Worm (Caenorhabditis elegans): ENCODE measurements around the gene C27F2.9.
A peak's percentile ranks its signal among the peaks of the same experiment; 100 is the strongest.

C27F2.9 gene

ce11 chrIII:4950345-4950744, 12.5 kb downstream of the C27F2.9 start (continued):
- TF ChIP-seq zag-1 (tag; optimal IDR thresholded peaks at IDR 0.05) = no peak
- peak; percentile 5 to 34 (median 31) for TF ChIP-seq dpl-1 (GFP tag; optimal IDR thresholded peaks at IDR 0.05)
- peak; percentile 27 for TF ChIP-seq nhr-20 (tag; optimal IDR thresholded peaks at IDR 0.05)
- no peak for TF ChIP-seq irx-1 (tag; optimal IDR thresholded peaks at IDR 0.05)
- TF ChIP-seq lir-3 (tag; optimal IDR thresholded peaks at IDR 0.05; ENCODE audit: poor library complexity) = no peak
- TF ChIP-seq lin-14 (GFP tag; optimal IDR thresholded peaks at IDR 0.05) = peak; percentile 89
- no peak for TF ChIP-seq nhr-84 (tag; optimal IDR thresholded peaks at IDR 0.05)
- TF ChIP-seq nhr-85 (tag) = no peak
- TF ChIP-seq C04F5.9 (tag; optimal IDR thresholded peaks at IDR 0.05) = no peak
- TF ChIP-seq nhr-12 (tag; optimal IDR thresholded peaks at IDR 0.05) = no peak
- TF ChIP-seq fos-1 (tag; optimal IDR thresholded peaks at IDR 0.05) = no peak
- TF ChIP-seq nhr-71 (tag; optimal IDR thresholded peaks at IDR 0.05) = peak; percentile 63
- TF ChIP-seq unc-86 (tag; optimal IDR thresholded peaks at IDR 0.05) = peak; percentile 49
- no peak for TF ChIP-seq F16B12.6 (tag; optimal IDR thresholded peaks at IDR 0.05)
- TF ChIP-seq ceh-82 (tag; optimal IDR thresholded peaks at IDR 0.05) = peak in 2 of 3 experiments; percentile 22 to 47
- TF ChIP-seq nhr-11 (tag; optimal IDR thresholded peaks at IDR 0.05) = no peak
- peak; percentile 40 to 48 for TF ChIP-seq efl-1 (optimal IDR thresholded peaks at IDR 0.05)
- TF ChIP-seq efl-1 (GFP tag; optimal IDR thresholded peaks at IDR 0.05 in 1 of 2) = peak in 1 of 2 experiments; percentile 31
- TF ChIP-seq skn-1 (tag; optimal IDR thresholded peaks at IDR 0.05) = no peak
- TF ChIP-seq efl-3 (GFP tag; optimal IDR thresholded peaks at IDR 0.05) = no peak
- TF ChIP-seq alr-1 (tag; optimal IDR thresholded peaks at IDR 0.05; ENCODE audit: borderline replicate concordance) = no peak
- TF ChIP-seq sptf-1 (tag; optimal IDR thresholded peaks at IDR 0.05) = no peak
- no peak for TF ChIP-seq ztf-4 (tag; optimal IDR thresholded peaks at IDR 0.05)
- TF ChIP-seq aly-2 (tag; optimal IDR thresholded peaks at IDR 0.05) = no peak
- no peak for TF ChIP-seq ceh-63 (GFP tag; optimal IDR thresholded peaks at IDR 0.05)
- TF ChIP-seq zip-4 (GFP tag; optimal IDR thresholded peaks at IDR 0.05) = no peak

- no peak for TF ChIP-seq nhr-77 (tag; optimal IDR thresholded peaks at IDR 0.05)
- no peak for TF ChIP-seq egl-27 (tag; optimal IDR thresholded peaks at IDR 0.05)
- peak; percentile 12 for TF ChIP-seq blmp-1 (tag; optimal IDR thresholded peaks at IDR 0.05)
- TF ChIP-seq irx-1 (tag; optimal IDR thresholded peaks at IDR 0.05) = no peak
- TF ChIP-seq lin-14 (GFP tag; optimal IDR thresholded peaks at IDR 0.05) = no peak
- no peak for TF ChIP-seq ceh-90 (tag; optimal IDR thresholded peaks at IDR 0.05)
Measured at ce11 chrIII:4948631-4949030, 14.2 kb downstream of the C27F2.9 start.

DNA sequence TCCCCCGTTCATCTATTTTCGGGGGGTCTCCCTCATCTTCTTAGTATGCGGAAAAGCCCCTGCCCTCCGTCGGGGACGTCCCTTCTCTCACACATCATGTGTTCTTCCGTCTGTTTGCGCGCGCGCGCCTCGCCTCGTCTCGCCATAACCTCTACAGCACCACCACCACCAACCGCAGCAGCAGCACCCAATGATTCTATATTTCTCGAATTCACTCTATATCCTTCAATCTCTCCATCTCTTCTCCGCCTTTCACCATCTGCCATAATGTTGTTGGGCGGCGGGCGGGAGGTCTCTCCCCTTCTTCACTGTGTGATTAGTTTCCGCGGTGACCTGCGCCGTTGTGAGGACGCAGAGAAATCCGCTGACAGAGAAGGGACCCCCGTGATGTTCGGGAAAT, 15.5 kb downstream of the C27F2.9 start:
- TF ChIP-seq lin-15B (tag; optimal IDR thresholded peaks at IDR 0.05) (no peak), tlp-1 (tag; optimal IDR thresholded peaks at IDR 0.05) (no peak), ceh-82 (tag; optimal IDR thresholded peaks at IDR 0.05) (peak in 1 of 3 experiments; percentile 0), isw-1 (GFP tag; IDR thresholded peaks at IDR 0.05) (0 out of 2 replicates have a peak, but pooled peaks have one; percentile 10), mep-1 (tag; optimal IDR thresholded peaks at IDR 0.05) (peak; percentile 2), nhr-71 (tag; optimal IDR thresholded peaks at IDR 0.05) (peak; percentile 0), unc-86 (tag; optimal IDR thresholded peaks at IDR 0.05) (peak; percentile 7), lin-14 (GFP tag; optimal IDR thresholded peaks at IDR 0.05) (peak; percentile 4), skn-1 (tag; optimal IDR thresholded peaks at IDR 0.05) (no peak)

DNA sequence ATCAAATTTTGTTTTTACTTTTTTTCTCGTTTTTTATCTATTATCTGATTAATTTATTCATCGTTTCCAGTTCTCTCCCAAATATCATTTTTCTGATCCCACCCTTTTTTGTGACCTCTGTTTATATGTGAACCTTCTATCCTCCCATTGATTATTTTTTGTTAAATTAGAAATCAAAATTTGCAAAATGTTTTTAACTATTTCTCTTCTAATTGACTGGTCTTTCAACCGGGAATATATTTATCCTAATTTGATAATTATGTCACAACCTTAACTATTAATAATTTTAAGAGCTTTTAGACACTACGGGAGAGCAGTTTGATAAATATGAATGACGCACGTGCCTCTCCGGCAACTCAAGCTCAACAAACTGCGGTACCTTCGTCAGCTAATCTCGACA, 18.6 kb downstream of the C27F2.9 start, which contains the start of gene ntl-9:
TSS of gene ntl-9 (plus strand) at position 301 of the 400 bp plus-strand sequence.
- TF ChIP-seq aha-1 (tag; optimal IDR thresholded peaks at IDR 0.05) (no peak), nhr-90 (tag; optimal IDR thresholded peaks at IDR 0.05; ENCODE audit: poor library complexity) (no peak), pqm-1 (tag; optimal IDR thresholded peaks at IDR 0.05) (no peak), unc-130 (tag; optimal IDR thresholded peaks at IDR 0.05) (no peak), nhr-47 (tag; optimal IDR thresholded peaks at IDR 0.05) (no peak)
